Fruit fly (Drosophila melanogaster) whole organism, embryonic: ENCODE measurements around the gene hook.
A peak's percentile ranks its signal among the peaks of the same experiment; 100 is the strongest.

ENCODE experiments used
- ATbp ChIP-seq: fragments of 200-800 bp; sonication (Bioruptor generic); optimal IDR thresholded peaks from 2 replicates; lab custom pipeline; 2017; ENCODE audit warnings: missing biosample characterization, mild to moderate bottlenecking, missing genetic modification characterization, missing genetic modification reagents
- Adf1 ChIP-seq: fragments of 200-800 bp; sonication (Bioruptor generic); IDR thresholded peaks from 2 replicates; pipeline ENCODE4 v1.3.6; 2022; ENCODE audit warnings: missing biosample characterization, missing genetic modification characterization
- B-H2 ChIP-seq: fragments of 200-800 bp; sonication (Bioruptor generic); optimal IDR thresholded peaks from 2 replicates; lab custom pipeline; 2018; ENCODE audit warnings: missing biosample characterization, mild to moderate bottlenecking, missing genetic modification characterization
- CG11695 ChIP-seq: fragments of 200-800 bp; sonication (Bioruptor generic); IDR thresholded peaks from 3 replicates; pipeline ENCODE4 v1.3.6; 2022; ENCODE audit warnings: missing biosample characterization, missing genetic modification characterization
- CG12071 ChIP-seq: fragments of 200-800 bp; sonication (Bioruptor generic); optimal IDR thresholded peaks from 3 replicates; lab custom pipeline; 2018; ENCODE audit warnings: missing biosample characterization, mild to moderate bottlenecking, missing genetic modification characterization
- CG13287 ChIP-seq: fragments of 200-800 bp; sonication (Bioruptor generic); IDR thresholded peaks from 2 replicates; pipeline ENCODE4 v1.3.6; 2022; ENCODE audit warnings: missing biosample characterization, missing genetic modification characterization; ENCODE audit not compliant: partially characterized antibody
- CG13424 ChIP-seq: fragments of 200-800 bp; sonication (Bioruptor generic); optimal IDR thresholded peaks from 2 replicates; lab custom pipeline; 2019; ENCODE audit warnings: missing biosample characterization, mild to moderate bottlenecking, missing genetic modification characterization, moderate library complexity
- CG14050 ChIP-seq: fragments of 200-800 bp; sonication (Bioruptor generic); IDR thresholded peaks from 3 replicates; pipeline ENCODE4 v1.3.6; 2022; ENCODE audit warnings: missing biosample characterization, missing genetic modification characterization
- CG14667 ChIP-seq: fragments of 200-800 bp; sonication (Bioruptor generic); IDR thresholded peaks from 2 replicates; pipeline ENCODE4 v1.3.6; 2022; ENCODE audit warnings: missing biosample characterization, missing genetic modification characterization
- CG14965 ChIP-seq: fragments of 200-800 bp; sonication (Bioruptor generic); optimal IDR thresholded peaks from 2 replicates; lab custom pipeline; 2016; ENCODE audit warnings: missing biosample characterization, missing genetic modification characterization, borderline replicate concordance
- CG15601 ChIP-seq: fragments of 200-800 bp; sonication (Bioruptor generic); optimal IDR thresholded peaks from 3 replicates; lab custom pipeline; 2019; ENCODE audit warnings: missing biosample characterization, mild to moderate bottlenecking, missing genetic modification characterization, moderate library complexity
- CG17829 ChIP-seq: fragments of 200-800 bp; optimal IDR thresholded peaks from 2 replicates; lab custom pipeline; 2019; ENCODE audit warnings: missing biosample characterization, mild to moderate bottlenecking, missing genetic modification characterization, moderate library complexity
- CG2129 ChIP-seq: fragments of 200-800 bp; sonication (Bioruptor generic); IDR thresholded peaks from 2 replicates; pipeline ENCODE4 v1.3.6; 2022; ENCODE audit warnings: missing biosample characterization, missing genetic modification characterization; ENCODE audit not compliant: partially characterized antibody
- CG30020 ChIP-seq: fragments of 200-800 bp; optimal IDR thresholded peaks from 2 replicates; lab custom pipeline; 2019; ENCODE audit warnings: missing biosample characterization, mild to moderate bottlenecking, missing genetic modification characterization, moderate library complexity
- CG43689 ChIP-seq: fragments of 200-800 bp; sonication (Bioruptor generic); IDR thresholded peaks from 2 replicates; pipeline ENCODE4 v1.3.6; 2022; ENCODE audit warnings: missing biosample characterization, missing genetic modification characterization
- CG5180 ChIP-seq: fragments of 200-800 bp; sonication (Bioruptor generic); optimal IDR thresholded peaks from 3 replicates; lab custom pipeline; 2017; ENCODE audit warnings: missing biosample characterization, missing genetic modification characterization, mild to moderate bottlenecking, moderate library complexity, missing genetic modification reagents
- CG5245 ChIP-seq: fragments of 200-800 bp; sonication (Bioruptor generic); optimal IDR thresholded peaks from 3 replicates; lab custom pipeline; 2016; ENCODE audit warnings: missing biosample characterization, missing genetic modification characterization
- CG8388 ChIP-seq: fragments of 200-800 bp; sonication (Bioruptor generic); optimal IDR thresholded peaks from 2 replicates; lab custom pipeline; 2019; ENCODE audit warnings: missing biosample characterization, mild to moderate bottlenecking, missing genetic modification characterization, moderate library complexity
- H15 ChIP-seq: fragments of 200-800 bp; sonication (Bioruptor generic); IDR thresholded peaks from 3 replicates; pipeline ENCODE4 v1.3.6; 2022; ENCODE audit warnings: missing biosample characterization, missing genetic modification characterization
- HHEX ChIP-seq: fragments of 200-800 bp; sonication (Bioruptor generic); optimal IDR thresholded peaks from 3 replicates; lab custom pipeline; 2017; ENCODE audit warnings: missing biosample characterization, mild to moderate bottlenecking, missing genetic modification characterization, missing genetic modification reagents
- Hr78 ChIP-seq, 2 experiments: fragments of 200-800 bp in 1 of 2; fragments of >200 bp in 1 of 2; sonication (Bioruptor generic) in 1 of 2; optimal IDR thresholded peaks; 2 replicates each; lab custom pipeline; 2017 to 2019; ENCODE audit warnings: missing biosample characterization in 2 of 2, missing genetic modification characterization in 2 of 2, mild to moderate bottlenecking in 1 of 2, moderate library complexity in 1 of 2
- Mes4 ChIP-seq: fragments of 200-800 bp; sonication (Bioruptor generic); optimal IDR thresholded peaks from 2 replicates; lab custom pipeline; 2016; ENCODE audit warnings: missing biosample characterization, missing genetic modification characterization
- NC2β ChIP-seq: fragments of 200-800 bp; sonication (Bioruptor generic); optimal IDR thresholded peaks from 2 replicates; lab custom pipeline; 2016; ENCODE audit warnings: missing biosample characterization, missing genetic modification characterization
- Opbp ChIP-seq: fragments of 200-800 bp; sonication (Bioruptor generic); IDR thresholded peaks from 3 replicates; pipeline ENCODE4 v1.3.6; 2022; ENCODE audit warnings: missing biosample characterization, missing genetic modification characterization; ENCODE audit not compliant: partially characterized antibody
- Rx ChIP-seq: fragments of 200-800 bp; sonication (Bioruptor generic); IDR thresholded peaks from 2 replicates; pipeline ENCODE4 v1.3.6; 2022; ENCODE audit warnings: missing biosample characterization, missing genetic modification characterization
- TFAM ChIP-seq: fragments of 200-800 bp; sonication (Bioruptor generic); optimal IDR thresholded peaks from 2 replicates; lab custom pipeline; 2017; ENCODE audit warnings: missing biosample characterization, missing genetic modification characterization, inconsistent platforms
- bigmax ChIP-seq: fragments of 200-800 bp; sonication (Bioruptor generic); optimal IDR thresholded peaks from 2 replicates; lab custom pipeline; 2018; ENCODE audit warnings: missing biosample characterization, mild to moderate bottlenecking, missing genetic modification characterization
- bsh ChIP-seq, 2 experiments: fragments of 200-800 bp; sonication (Bioruptor generic); optimal IDR thresholded peaks; 2 replicates each; lab custom pipeline; 2017 to 2018; ENCODE audit warnings: mild to moderate bottlenecking in 2 of 2, missing biosample characterization in 2 of 2, missing genetic modification characterization in 2 of 2, moderate library complexity in 1 of 2
- caup ChIP-seq: fragments of 200-800 bp; sonication (Bioruptor generic); optimal IDR thresholded peaks from 3 replicates; lab custom pipeline; 2017; ENCODE audit warnings: missing biosample characterization, mild to moderate bottlenecking, missing genetic modification characterization, moderate library complexity; ENCODE audit not compliant: severe bottlenecking
- chinmo ChIP-seq: fragments of 200-800 bp; sonication (Bioruptor generic); IDR thresholded peaks from 4 replicates; pipeline ENCODE4 v1.3.6; 2022; ENCODE audit warnings: missing biosample characterization, missing genetic modification characterization; ENCODE audit not compliant: partially characterized antibody
- ci ChIP-seq: fragments of 200-800 bp; sonication (Bioruptor generic); IDR thresholded peaks from 3 replicates; pipeline ENCODE4 v1.3.6; 2022; ENCODE audit warnings: missing biosample characterization, missing genetic modification characterization
- cwo ChIP-seq: fragments of 200-800 bp; sonication (Bioruptor generic); optimal IDR thresholded peaks from 3 replicates; lab custom pipeline; 2017; ENCODE audit warnings: missing biosample characterization, missing genetic modification characterization, mild to moderate bottlenecking, moderate library complexity, missing genetic modification reagents
- dimm ChIP-seq: fragments of 200-800 bp; sonication (Bioruptor generic); IDR thresholded peaks from 2 replicates; pipeline ENCODE4 v1.3.6; 2022; ENCODE audit warnings: missing biosample characterization, missing genetic modification characterization
- dmrt99B ChIP-seq: fragments of 200-800 bp; sonication (Bioruptor generic); optimal IDR thresholded peaks from 2 replicates; lab custom pipeline; 2018; ENCODE audit warnings: missing biosample characterization, mild to moderate bottlenecking, missing genetic modification characterization, moderate library complexity
- emc ChIP-seq: fragments of 200-800 bp; sonication (Bioruptor generic); optimal IDR thresholded peaks from 2 replicates; lab custom pipeline; 2016; ENCODE audit warnings: missing biosample characterization, missing genetic modification characterization
- ewg ChIP-seq: fragments of 200-800 bp; sonication (Bioruptor generic); optimal IDR thresholded peaks from 3 replicates; lab custom pipeline; 2017; ENCODE audit warnings: mild to moderate bottlenecking, missing biosample characterization, missing genetic modification reagents, missing genetic modification characterization
- exex ChIP-seq: fragments of 200-800 bp; sonication (Bioruptor generic); optimal IDR thresholded peaks from 4 replicates; lab custom pipeline; 2018; ENCODE audit warnings: missing biosample characterization, mild to moderate bottlenecking, missing genetic modification characterization, moderate library complexity
- fd96Cb ChIP-seq: fragments of 200-800 bp; sonication (Bioruptor generic); optimal IDR thresholded peaks from 2 replicates; lab custom pipeline; 2018; ENCODE audit warnings: missing biosample characterization, mild to moderate bottlenecking, missing genetic modification characterization, moderate library complexity
- inv ChIP-seq: fragments of 200-800 bp; sonication (Bioruptor generic); IDR thresholded peaks from 2 replicates; pipeline ENCODE4 v1.3.6; 2022; ENCODE audit warnings: missing biosample characterization, missing genetic modification characterization; ENCODE audit not compliant: partially characterized antibody
- jing ChIP-seq: fragments of 200-800 bp; sonication (Bioruptor generic); optimal IDR thresholded peaks from 2 replicates; lab custom pipeline; 2018; ENCODE audit warnings: missing biosample characterization, mild to moderate bottlenecking, missing genetic modification characterization
- lilli ChIP-seq: fragments of 200-800 bp; sonication (Bioruptor generic); optimal IDR thresholded peaks from 3 replicates; lab custom pipeline; 2016; ENCODE audit warnings: missing biosample characterization, missing genetic modification characterization
- oc ChIP-seq: fragments of 200-800 bp; sonication (Bioruptor generic); optimal IDR thresholded peaks from 2 replicates; lab custom pipeline; 2018; ENCODE audit warnings: missing biosample characterization, mild to moderate bottlenecking, missing genetic modification characterization, moderate library complexity
- ranshi ChIP-seq: fragments of 200-800 bp; sonication (Bioruptor generic); IDR thresholded peaks from 2 replicates; pipeline ENCODE4 v1.3.6; 2022; ENCODE audit warnings: missing biosample characterization, missing genetic modification characterization
- tna ChIP-seq: fragments of 200-800 bp; sonication (Bioruptor generic); IDR thresholded peaks from 2 replicates; pipeline ENCODE4 v1.3.6; 2022; ENCODE audit warnings: missing biosample characterization, missing genetic modification characterization; ENCODE audit not compliant: partially characterized antibody
- yki ChIP-seq: fragments of >200 bp; optimal IDR thresholded peaks from 3 replicates; lab custom pipeline; 2018
- zf30C ChIP-seq: fragments of 200-800 bp; sonication (Bioruptor generic); optimal IDR thresholded peaks from 3 replicates; lab custom pipeline; 2018; ENCODE audit warnings: missing biosample characterization, mild to moderate bottlenecking, missing genetic modification characterization

The hook gene

DNA sequence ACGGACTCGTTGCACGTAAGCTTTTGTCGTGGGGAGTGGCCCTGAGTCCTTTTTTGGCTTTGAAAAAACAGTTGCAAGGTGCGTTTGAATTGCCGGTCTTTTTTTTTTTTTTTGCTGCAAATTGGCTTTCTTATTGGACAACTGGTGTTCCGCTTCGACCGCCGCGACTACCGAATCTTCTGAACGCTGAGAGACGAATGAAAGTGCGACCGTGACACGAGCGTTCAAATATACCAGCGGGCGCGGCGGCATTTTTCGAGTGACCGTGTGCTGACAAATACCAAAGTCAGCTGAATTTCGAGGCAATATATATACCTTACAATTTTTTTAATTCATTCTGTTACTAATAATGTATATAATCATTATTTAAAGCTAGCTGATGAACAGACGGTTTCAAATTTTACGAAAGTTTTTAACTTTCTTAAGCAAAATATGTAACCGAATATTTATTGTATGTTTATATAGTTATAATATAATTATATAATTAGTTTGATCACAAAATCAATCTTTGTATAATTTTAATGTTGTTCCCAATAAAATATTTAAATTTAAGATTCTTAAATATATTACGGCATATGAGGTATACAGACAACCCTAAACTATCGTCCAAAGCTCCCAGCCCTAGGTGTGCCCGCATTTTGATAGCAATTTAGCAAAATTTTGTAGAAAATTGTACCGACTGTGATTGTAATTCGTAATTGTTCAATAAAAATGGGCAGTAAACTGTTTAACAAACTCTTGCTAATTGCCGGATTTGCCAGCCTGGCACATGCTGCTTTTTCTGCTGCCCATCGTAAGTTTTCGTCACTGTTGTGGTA is 46.0 kb downstream of the hook start, which contains the start of the genes Swip-1 and EMC5 (continued):
- no peak for TF ChIP-seq cwo
- peak; percentile 19 for TF ChIP-seq CG5245 (GFP tag; lab: Kevin White, UChicago)
- TF ChIP-seq yki (lab: Kevin White, UChicago), result no peak
- peak; percentile 16 for TF ChIP-seq ewg (GFP tag; lab: Kevin White, UChicago)
- TF ChIP-seq CG17829 (tag; lab: Kevin White, UChicago), result peak; percentile 77
- no peak for TF ChIP-seq emc (GFP tag; lab: Kevin White, UChicago)
- TF ChIP-seq CG12071 (GFP tag; lab: Kevin White, UChicago), result no peak
- peak; percentile 62 for TF ChIP-seq CG8388
- TF ChIP-seq ci (GFP tag; lab: Robert Waterston, UW), result peak; percentile 73; the same call in 2 of the 3 replicates
- TF ChIP-seq CG14667 (GFP tag; lab: Robert Waterston, UW), result 0 out of 2 replicates have a peak, but pooled peaks have one; percentile 26
- TF ChIP-seq CG14965 (GFP tag; lab: Kevin White, UChicago), result no peak
- peak; percentile 66 for TF ChIP-seq B-H2 (GFP tag; lab: Kevin White, UChicago)
- peak; percentile 35; the same call in 1 of the 2 replicates for TF ChIP-seq inv (GFP tag; lab: Robert Waterston, UW)
- peak; percentile 80 for TF ChIP-seq CG13424 (tag; lab: Kevin White, UChicago)
- TF ChIP-seq Mes4 (GFP tag; lab: Kevin White, UChicago), result no peak
- no peak for TF ChIP-seq CG43689
- TF ChIP-seq CG5180 (GFP tag; lab: Kevin White, UChicago), result no peak
- no peak for TF ChIP-seq TFAM (GFP tag; lab: Kevin White, UChicago)
- peak; percentile 35 for TF ChIP-seq HHEX (GFP tag; lab: Kevin White, UChicago)
- TF ChIP-seq exex (tag; lab: Kevin White, UChicago), result peak; percentile 24
- TF ChIP-seq Opbp, result peak; percentile 41; the same call in 2 of the 3 replicates
- no peak for TF ChIP-seq ATbp
- 0 out of 2 replicates have a peak, but pooled peaks have one; percentile 12 for TF ChIP-seq CG2129 (GFP tag; lab: Robert Waterston, UW)
- TF ChIP-seq caup (GFP tag; lab: Kevin White, UChicago), result peak; percentile 27
- 0 out of 2 replicates have a peak, but pooled peaks have one; percentile 15 for TF ChIP-seq Rx (GFP tag; lab: Robert Waterston, UW)
- TF ChIP-seq Adf1 (GFP tag; lab: Robert Waterston, UW), result no peak
- peak; percentile 52 for TF ChIP-seq dmrt99B
- no peak for TF ChIP-seq oc (tag; lab: Kevin White, UChicago)
- TF ChIP-seq bsh (GFP tag; optimal IDR thresholded peaks at IDR 0.05; lab: Kevin White, UChicago), result peak in 1 of 2 experiments; percentile 54
- TF ChIP-seq CG15601 (tag; lab: Kevin White, UChicago), result peak; percentile 66
- TF ChIP-seq lilli, result peak; percentile 46
- no peak for TF ChIP-seq dimm (GFP tag; lab: Robert Waterston, UW)
- no peak for TF ChIP-seq CG14050 (GFP tag; lab: Robert Waterston, UW)
- no peak for TF ChIP-seq jing (GFP tag; lab: Kevin White, UChicago)
- TF ChIP-seq bigmax (GFP tag; lab: Kevin White, UChicago), result no peak
- TF ChIP-seq zf30C (GFP tag; lab: Kevin White, UChicago), result no peak
- no peak for TF ChIP-seq H15 (GFP tag; lab: Robert Waterston, UW)
- peak; percentile 59; the same call in 1 of the 2 replicates for TF ChIP-seq ranshi (GFP tag; lab: Robert Waterston, UW)
- no peak for TF ChIP-seq CG11695
- TF ChIP-seq Hr78 (GFP tag; optimal IDR thresholded peaks at IDR 0.05; lab: Kevin White, UChicago), result peak in 1 of 2 experiments; percentile 15
- TF ChIP-seq chinmo (GFP tag; lab: Robert Waterston, UW), result 0 out of 4 replicates have a peak, but pooled peaks have one; percentile 17
- TF ChIP-seq CG13287 (GFP tag; lab: Robert Waterston, UW), result peak; percentile 57
- peak; percentile 65 for TF ChIP-seq CG30020
- TF ChIP-seq NC2β, result no peak
- peak; percentile 56; the same call in 1 of the 2 replicates for TF ChIP-seq tna
- TF ChIP-seq fd96Cb (tag; lab: Kevin White, UChicago), result peak; percentile 55
